Fruit fly (Drosophila melanogaster) whole organism, prepupa: ENCODE results near the gene CG33235.

Experiments
- CG10631 ChIP-seq: fragments of 200-800 bp; sonication (Bioruptor generic); optimal IDR thresholded peaks from 2 replicates; lab custom pipeline; 2016; ENCODE audit warnings: missing biosample characterization, missing genetic modification characterization
- CG11294 ChIP-seq: fragments of 200-800 bp; sonication (Bioruptor generic); IDR thresholded peaks from 2 replicates; pipeline ENCODE4 v1.3.6; 2022; ENCODE audit warnings: missing biosample characterization, missing genetic modification characterization
- CG15336 ChIP-seq: fragments of 200-800 bp; sonication (Bioruptor generic); IDR thresholded peaks from 2 replicates; pipeline ENCODE4 v1.3.6; 2022; ENCODE audit warnings: missing biosample characterization, missing genetic modification characterization
- CG34406 ChIP-seq: fragments of 200-800 bp; sonication (Bioruptor generic); optimal IDR thresholded peaks from 3 replicates; lab custom pipeline; 2016; ENCODE audit warnings: missing biosample characterization, missing genetic modification characterization
- CG4318 ChIP-seq: fragments of 200-800 bp; sonication (Bioruptor generic); optimal IDR thresholded peaks from 3 replicates; lab custom pipeline; 2017; ENCODE audit warnings: missing biosample characterization, mild to moderate bottlenecking, missing genetic modification characterization
- CG6163 ChIP-seq: fragments of 200-800 bp; sonication (Bioruptor generic); IDR thresholded peaks from 3 replicates; pipeline ENCODE4 v1.3.6; 2022; ENCODE audit warnings: missing biosample characterization, missing genetic modification characterization
- CG6276 ChIP-seq: fragments of 200-800 bp; sonication (Bioruptor generic); optimal IDR thresholded peaks from 2 replicates; lab custom pipeline; 2017; ENCODE audit warnings: missing biosample characterization, mild to moderate bottlenecking, missing genetic modification characterization
- CG7368 ChIP-seq: fragments of 200-800 bp; sonication (Bioruptor generic); optimal IDR thresholded peaks from 3 replicates; lab custom pipeline; 2016; ENCODE audit warnings: missing biosample characterization, missing genetic modification characterization
- CG8319 ChIP-seq: fragments of 200-800 bp; sonication (Bioruptor generic); optimal IDR thresholded peaks from 3 replicates; lab custom pipeline; 2016; ENCODE audit warnings: missing biosample characterization, missing genetic modification characterization
- Ets96B ChIP-seq: fragments of 200-800 bp; optimal IDR thresholded peaks from 2 replicates; lab custom pipeline; 2019; ENCODE audit warnings: missing biosample characterization, mild to moderate bottlenecking, missing genetic modification characterization, moderate library complexity
- acj6 ChIP-seq: fragments of 200-800 bp; sonication (Bioruptor generic); optimal IDR thresholded peaks from 3 replicates; lab custom pipeline; 2016; ENCODE audit warnings: missing biosample characterization, missing genetic modification characterization
- cyc ChIP-seq: fragments of 200-800 bp; sonication (Bioruptor generic); optimal IDR thresholded peaks from 3 replicates; lab custom pipeline; 2016; ENCODE audit warnings: missing biosample characterization, missing genetic modification characterization
- vri ChIP-seq: fragments of 200-800 bp; sonication (Bioruptor generic); optimal IDR thresholded peaks from 3 replicates; lab custom pipeline; 2016; ENCODE audit warnings: missing biosample characterization, mild to moderate bottlenecking, missing genetic modification characterization

dm6 chrX:11492205-11492604 lies 832 bp upstream of the CG33235 start:
- TF ChIP-seq CG4318 (GFP tag; lab: Kevin White, UChicago) (peak; percentile 4), acj6 (peak; percentile 7), cyc (no peak), Ets96B (tag; lab: Kevin White, UChicago) (peak; percentile 37), vri (GFP tag; lab: Kevin White, UChicago) (no peak), CG11294 (no peak), CG7368 (no peak), CG8319 (GFP tag; lab: Kevin White, UChicago) (no peak), CG15336 (GFP tag; lab: Robert Waterston, UW) (no peak), CG34406 (GFP tag; lab: Kevin White, UChicago) (no peak), CG6276 (GFP tag; lab: Kevin White, UChicago) (peak; percentile 58), CG6163 (GFP tag; lab: Robert Waterston, UW) (no peak), CG10631 (GFP tag; lab: Kevin White, UChicago) (peak; percentile 22)
